Fruit fly (Drosophila melanogaster) whole organism, embryonic: ENCODE results near the gene CG31021.

Source experiments
- Abd-B ChIP-seq: fragments of 200-800 bp; sonication (Bioruptor generic); optimal IDR thresholded peaks from 2 replicates; lab custom pipeline; 2018; ENCODE audit warnings: missing biosample characterization, mild to moderate bottlenecking, missing genetic modification characterization, moderate library complexity
- CG10274 ChIP-seq: fragments of 200-800 bp; sonication (Bioruptor generic); optimal IDR thresholded peaks from 3 replicates; lab custom pipeline; 2017; ENCODE audit warnings: missing biosample characterization, mild to moderate bottlenecking, missing genetic modification characterization
- CG11456 ChIP-seq: fragments of 200-800 bp; sonication (Bioruptor generic); IDR thresholded peaks from 3 replicates; pipeline ENCODE4 v1.3.6; 2022; ENCODE audit warnings: missing biosample characterization, missing genetic modification characterization
- CG12299 ChIP-seq: fragments of 200-800 bp; sonication (Bioruptor generic); optimal IDR thresholded peaks from 2 replicates; lab custom pipeline; 2018; ENCODE audit warnings: missing biosample characterization, mild to moderate bottlenecking, missing genetic modification characterization
- CG1233 ChIP-seq: fragments of 200-800 bp; sonication (Bioruptor generic); optimal IDR thresholded peaks from 4 replicates; lab custom pipeline; 2018; ENCODE audit warnings: missing biosample characterization, mild to moderate bottlenecking, missing genetic modification characterization
- CG13894 ChIP-seq: fragments of 200-800 bp; sonication (Bioruptor generic); optimal IDR thresholded peaks from 3 replicates; lab custom pipeline; 2018; ENCODE audit warnings: missing biosample characterization, mild to moderate bottlenecking, missing genetic modification characterization, moderate library complexity
- CG15269 ChIP-seq: fragments of 200-800 bp; sonication (Bioruptor generic); optimal IDR thresholded peaks from 2 replicates; lab custom pipeline; 2018; ENCODE audit warnings: missing biosample characterization, mild to moderate bottlenecking, missing genetic modification characterization, moderate library complexity
- CG15696 ChIP-seq: fragments of 200-800 bp; sonication (Bioruptor generic); optimal IDR thresholded peaks from 2 replicates; lab custom pipeline; 2019; ENCODE audit warnings: missing biosample characterization, mild to moderate bottlenecking, missing genetic modification characterization, moderate library complexity
- CG17612 ChIP-seq: fragments of 200-800 bp; sonication (Bioruptor generic); IDR thresholded peaks from 2 replicates; pipeline ENCODE4 v1.3.6; 2022; ENCODE audit warnings: missing biosample characterization, missing genetic modification characterization
- CG2875 ChIP-seq: fragments of 200-800 bp; sonication (Bioruptor generic); optimal IDR thresholded peaks from 2 replicates; lab custom pipeline; 2017; ENCODE audit warnings: missing biosample characterization, mild to moderate bottlenecking, missing genetic modification characterization, missing genetic modification reagents
- CG3065 ChIP-seq: fragments of 200-800 bp; sonication (Bioruptor generic); optimal IDR thresholded peaks from 2 replicates; lab custom pipeline; 2016; ENCODE audit warnings: missing biosample characterization, missing genetic modification characterization
- CG34224 ChIP-seq: fragments of 200-800 bp; sonication (Bioruptor generic); IDR thresholded peaks from 3 replicates; pipeline ENCODE4 v1.3.6; 2022; ENCODE audit warnings: missing biosample characterization, missing genetic modification characterization; ENCODE audit not compliant: partially characterized antibody
- CG4404 ChIP-seq: fragments of 200-800 bp; sonication (Bioruptor generic); IDR thresholded peaks from 2 replicates; pipeline ENCODE4 v1.3.6; 2022; ENCODE audit warnings: missing biosample characterization, missing genetic modification characterization
- CG4820 ChIP-seq: fragments of 200-800 bp; sonication (Bioruptor generic); optimal IDR thresholded peaks from 3 replicates; lab custom pipeline; 2016; ENCODE audit warnings: missing biosample characterization, missing genetic modification characterization
- CG8089 ChIP-seq: fragments of 200-800 bp; sonication (Bioruptor generic); optimal IDR thresholded peaks from 3 replicates; lab custom pipeline; 2016; ENCODE audit warnings: missing biosample characterization, missing genetic modification characterization
- CG8944 ChIP-seq: fragments of 200-800 bp; sonication (Bioruptor generic); optimal IDR thresholded peaks from 3 replicates; lab custom pipeline; 2016; ENCODE audit warnings: missing biosample characterization, missing genetic modification characterization
- CG9817 ChIP-seq: fragments of 200-800 bp; sonication (Bioruptor generic); optimal IDR thresholded peaks from 2 replicates; lab custom pipeline; 2018; ENCODE audit warnings: missing biosample characterization, mild to moderate bottlenecking, missing genetic modification characterization, moderate library complexity
- Deaf1 ChIP-seq: fragments of 200-800 bp; optimal IDR thresholded peaks from 3 replicates; lab custom pipeline; 2019; ENCODE audit warnings: missing biosample characterization, mild to moderate bottlenecking, missing genetic modification characterization, moderate library complexity
- Gug ChIP-seq: fragments of 200-800 bp; sonication (Bioruptor generic); IDR thresholded peaks from 4 replicates; pipeline ENCODE4 v1.3.6; 2022; ENCODE audit warnings: missing biosample characterization, missing genetic modification characterization
- H2.0 ChIP-seq: fragments of 200-800 bp; sonication (Bioruptor generic); IDR thresholded peaks from 2 replicates; pipeline ENCODE4 v1.3.6; 2022; ENCODE audit warnings: missing biosample characterization, missing genetic modification characterization
- Meics ChIP-seq: fragments of 200-800 bp; sonication (Bioruptor generic); optimal IDR thresholded peaks from 2 replicates; lab custom pipeline; 2017; ENCODE audit warnings: missing biosample characterization, mild to moderate bottlenecking, missing genetic modification characterization
- Myb ChIP-seq: fragments of 200-800 bp; sonication (Bioruptor generic); optimal IDR thresholded peaks from 2 replicates; lab custom pipeline; 2016; ENCODE audit warnings: missing biosample characterization, missing genetic modification characterization
- Nf-YA ChIP-seq: fragments of 200-800 bp; sonication (Bioruptor generic); IDR thresholded peaks from 2 replicates; pipeline ENCODE4 v1.3.6; 2022; ENCODE audit warnings: missing biosample characterization, missing genetic modification characterization
- Oaz ChIP-seq: fragments of 200-800 bp; sonication (Bioruptor generic); IDR thresholded peaks from 2 replicates; pipeline ENCODE4 v1.3.6; 2022; ENCODE audit warnings: missing biosample characterization, missing genetic modification characterization
- Sox102F ChIP-seq: fragments of 200-800 bp; sonication (Bioruptor generic); optimal IDR thresholded peaks from 2 replicates; lab custom pipeline; 2018; ENCODE audit warnings: missing biosample characterization, mild to moderate bottlenecking, missing genetic modification characterization, moderate library complexity
- Stat92E ChIP-seq, 3 experiments: fragments of >200 bp in 2 of 3; fragments of 200-800 bp in 1 of 3; sonication (Bioruptor generic) in 1 of 3; optimal IDR thresholded peaks; 2 replicates each; lab custom pipeline; 2017 to 2019; ENCODE audit warnings: missing biosample characterization in 3 of 3, missing genetic modification characterization in 3 of 3, mild to moderate bottlenecking in 1 of 3, moderate library complexity in 1 of 3
- ab ChIP-seq: fragments of 200-800 bp; sonication (Bioruptor generic); optimal IDR thresholded peaks from 2 replicates; lab custom pipeline; 2016; ENCODE audit warnings: missing biosample characterization, missing genetic modification characterization
- aop ChIP-seq: fragments of 200-800 bp; sonication (Bioruptor generic); IDR thresholded peaks from 2 replicates; pipeline ENCODE4 v1.3.6; 2022; ENCODE audit warnings: missing biosample characterization, missing genetic modification characterization
- bowl ChIP-seq: fragments of 200-800 bp; sonication (Bioruptor generic); IDR thresholded peaks from 2 replicates; pipeline ENCODE4 v1.3.6; 2022; ENCODE audit warnings: missing biosample characterization, missing genetic modification characterization
- br ChIP-seq: fragments of >200 bp; optimal IDR thresholded peaks from 2 replicates; lab custom pipeline; 2017
- bsh ChIP-seq, 2 experiments: fragments of 200-800 bp; sonication (Bioruptor generic); optimal IDR thresholded peaks; 2 replicates each; lab custom pipeline; 2017 to 2018; ENCODE audit warnings: mild to moderate bottlenecking in 2 of 2, missing biosample characterization in 2 of 2, missing genetic modification characterization in 2 of 2, moderate library complexity in 1 of 2
- cas ChIP-seq: fragments of 200-800 bp; sonication (Bioruptor generic); IDR thresholded peaks from 2 replicates; pipeline ENCODE4 v1.3.6; 2022; ENCODE audit warnings: missing biosample characterization, missing genetic modification characterization
- chinmo ChIP-seq: fragments of 200-800 bp; sonication (Bioruptor generic); IDR thresholded peaks from 4 replicates; pipeline ENCODE4 v1.3.6; 2022; ENCODE audit warnings: missing biosample characterization, missing genetic modification characterization; ENCODE audit not compliant: partially characterized antibody
- croc ChIP-seq: fragments of 200-800 bp; sonication (Bioruptor generic); conservative IDR thresholded peaks from 3 replicates; pipeline ENCODE4 v1.3.6; 2022; ENCODE audit warnings: missing biosample characterization, missing genetic modification characterization
- dmrt11E ChIP-seq: fragments of 200-800 bp; sonication (Bioruptor generic); optimal IDR thresholded peaks from 3 replicates; lab custom pipeline; 2018; ENCODE audit warnings: missing biosample characterization, mild to moderate bottlenecking, missing genetic modification characterization, moderate library complexity
- dysf ChIP-seq: fragments of 200-800 bp; sonication (Bioruptor generic); IDR thresholded peaks from 3 replicates; pipeline ENCODE4 v1.3.6; 2022; ENCODE audit warnings: missing biosample characterization, missing genetic modification characterization
- fd102C ChIP-seq: fragments of 200-800 bp; sonication (Bioruptor generic); optimal IDR thresholded peaks from 2 replicates; lab custom pipeline; 2018; ENCODE audit warnings: missing biosample characterization, mild to moderate bottlenecking, missing genetic modification characterization, moderate library complexity
- grau ChIP-seq: fragments of 200-800 bp; optimal IDR thresholded peaks from 3 replicates; lab custom pipeline; 2019; ENCODE audit warnings: missing biosample characterization, mild to moderate bottlenecking, missing genetic modification characterization, moderate library complexity
- gsb ChIP-seq: fragments of 200-800 bp; sonication (Bioruptor generic); IDR thresholded peaks from 2 replicates; pipeline ENCODE4 v1.3.6; 2022; ENCODE audit warnings: missing biosample characterization, missing genetic modification characterization
- ind ChIP-seq: fragments of 200-800 bp; sonication (Bioruptor generic); optimal IDR thresholded peaks from 3 replicates; lab custom pipeline; 2016; ENCODE audit warnings: missing biosample characterization, missing genetic modification characterization
- knrl ChIP-seq: fragments of 200-800 bp; sonication (Bioruptor generic); IDR thresholded peaks from 3 replicates; pipeline ENCODE4 v1.3.6; 2022; ENCODE audit warnings: missing biosample characterization, missing genetic modification characterization; ENCODE audit not compliant: partially characterized antibody
- maf-S ChIP-seq: fragments of 200-800 bp; sonication (Bioruptor generic); optimal IDR thresholded peaks from 2 replicates; lab custom pipeline; 2016; ENCODE audit warnings: missing biosample characterization, missing genetic modification characterization
- nmo ChIP-seq: fragments of 200-800 bp; sonication (Bioruptor generic); optimal IDR thresholded peaks from 2 replicates; lab custom pipeline; 2018; ENCODE audit warnings: missing biosample characterization, mild to moderate bottlenecking, missing genetic modification characterization, moderate library complexity
- p53 ChIP-seq: fragments of 200-800 bp; sonication (Bioruptor generic); optimal IDR thresholded peaks from 2 replicates; lab custom pipeline; 2016; ENCODE audit warnings: missing biosample characterization, missing genetic modification characterization
- sim ChIP-seq: fragments of 200-800 bp; sonication (Bioruptor generic); IDR thresholded peaks from 2 replicates; pipeline ENCODE4 v1.3.6; 2022; ENCODE audit warnings: missing biosample characterization, missing genetic modification characterization
- sqz ChIP-seq: fragments of 200-800 bp; sonication (Bioruptor generic); optimal IDR thresholded peaks from 3 replicates; lab custom pipeline; 2018; ENCODE audit warnings: missing biosample characterization, mild to moderate bottlenecking, missing genetic modification characterization
- ttk ChIP-seq: fragments of 200-800 bp; sonication (Bioruptor generic); IDR thresholded peaks from 2 replicates; pipeline ENCODE4 v2.1.2; 2022; ENCODE audit warnings: missing biosample characterization, missing genetic modification characterization
- vvl ChIP-seq: fragments of 200-800 bp; sonication (Bioruptor generic); IDR thresholded peaks from 2 replicates; pipeline ENCODE4 v1.3.6; 2022; ENCODE audit warnings: missing biosample characterization, missing genetic modification characterization
- wor ChIP-seq: fragments of 200-800 bp; sonication (Bioruptor generic); IDR thresholded peaks from 2 replicates; pipeline ENCODE4 v1.3.6; 2022; ENCODE audit warnings: missing biosample characterization, missing genetic modification characterization

Gene CG31021

dm6 chr3R:30601440-30602256 lies at the start of gene CG31021, which contains the start of gene CG2246:
TSS of gene CG31021 (plus strand) at chr3R:30602206.
TSS of gene CG2246 (minus strand) at chr3R:30601489.
- TF ChIP-seq grau (tag; lab: Kevin White, UChicago) (peak; percentile 45), dysf (peak; percentile 51; the same call in 1 of the 3 replicates), Oaz (GFP tag; lab: Robert Waterston, UW) (no peak), H2.0 (GFP tag; lab: Robert Waterston, UW) (no peak; the same call in 1 of the 2 replicates), Abd-B (GFP tag; lab: Kevin White, UChicago) (peak; percentile 48), croc (GFP tag; lab: Robert Waterston, UW) (no peak; the same call in 2 of the 3 replicates), maf-S (GFP tag; lab: Kevin White, UChicago) (peak; percentile 2), sim (no peak), vvl (GFP tag; lab: Robert Waterston, UW) (peak; percentile 80; the same call in 1 of the 2 replicates), Gug (GFP tag; lab: Robert Waterston, UW) (peak; percentile 72; the same call in 3 of the 4 replicates), wor (peak; percentile 25; the same call in 1 of the 2 replicates), knrl (GFP tag; lab: Robert Waterston, UW) (peak; percentile 85), CG15269 (peak; percentile 28), CG2875 (GFP tag; lab: Kevin White, UChicago) (no peak), chinmo (GFP tag; lab: Robert Waterston, UW) (peak; percentile 71; the same call in 1 of the 4 replicates), CG15696 (peak; percentile 47), CG17612 (GFP tag; lab: Robert Waterston, UW) (no peak), aop (GFP tag; lab: Robert Waterston, UW) (no peak), CG12299 (tag; lab: Kevin White, UChicago) (peak; percentile 15), bowl (GFP tag; lab: Robert Waterston, UW) (no peak), nmo (GFP tag; lab: Kevin White, UChicago) (peak; percentile 64), CG4404 (no peak), ab (GFP tag; lab: Kevin White, UChicago) (peak; percentile 77), CG3065 (GFP tag; lab: Kevin White, UChicago) (no peak), CG13894 (tag; lab: Kevin White, UChicago) (peak; percentile 11), CG1233 (no peak), bsh (GFP tag; optimal IDR thresholded peaks at IDR 0.05; lab: Kevin White, UChicago) (peak in 1 of 2 experiments; percentile 4), Sox102F (peak; percentile 39), CG4820 (GFP tag; lab: Kevin White, UChicago) (peak; percentile 47), CG8089 (GFP tag; lab: Kevin White, UChicago) (no peak), ttk (GFP tag; lab: Robert Waterston, UW) (no peak), CG34224 (peak; percentile 72; the same call in 2 of the 3 replicates), Deaf1 (tag; lab: Kevin White, UChicago) (peak; percentile 11), Meics (peak; percentile 6), dmrt11E (tag; lab: Kevin White, UChicago) (peak; percentile 44), Nf-YA (GFP tag; lab: Robert Waterston, UW) (no peak), br (lab: Kevin White, UChicago) (no peak), p53 (GFP tag; lab: Kevin White, UChicago) (peak; percentile 58), CG10274 (GFP tag; lab: Kevin White, UChicago) (no peak), sqz (GFP tag; lab: Kevin White, UChicago) (no peak), ind (GFP tag; lab: Kevin White, UChicago) (peak; percentile 57), CG8944 (peak; percentile 66), CG11456 (GFP tag; lab: Robert Waterston, UW) (peak; percentile 82), gsb (GFP tag; lab: Robert Waterston, UW) (no peak), Stat92E (GFP tag; optimal IDR thresholded peaks at IDR 0.05; lab: Kevin White, UChicago) (peak in 1 of 3 experiments; percentile 94), cas (GFP tag; lab: Robert Waterston, UW) (no peak), CG9817 (tag; lab: Kevin White, UChicago) (peak; percentile 61), Myb (GFP tag; lab: Kevin White, UChicago) (peak; percentile 59), fd102C (GFP tag; lab: Kevin White, UChicago) (no peak)
